Worm (Caenorhabditis elegans): ENCODE data around the gene F08G12.5.

DNA sequence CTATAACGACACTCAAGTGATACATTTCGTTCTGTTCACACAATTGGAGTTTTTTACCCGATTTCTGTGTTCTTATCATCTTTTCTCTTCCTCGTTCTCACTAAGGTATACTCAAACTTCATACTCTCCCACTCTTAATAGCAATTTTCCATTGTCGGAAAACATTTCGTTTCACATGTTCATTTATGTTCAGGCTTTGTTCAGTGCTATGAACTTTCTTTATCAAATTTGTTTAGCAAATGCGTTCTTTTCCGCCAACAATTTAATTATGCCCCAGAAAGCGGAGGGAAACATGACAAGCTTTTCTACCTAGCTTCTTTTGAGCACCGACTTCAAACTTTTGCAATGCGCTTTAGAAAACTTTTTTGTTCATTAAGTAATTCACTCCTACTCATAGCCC is 35.4 kb upstream of the F08G12.5 start:
- TF ChIP-seq attf-6 (GFP tag; IDR thresholded peaks at IDR 0.05) = no peak
- no peak for TF ChIP-seq ZK185.1 (tag; optimal IDR thresholded peaks at IDR 0.05; ENCODE audit: poor library complexity, severe bottlenecking)
- TF ChIP-seq unc-62 (GFP tag; optimal IDR thresholded peaks at IDR 0.05) = no peak
- TF ChIP-seq tbx-9 (tag; optimal IDR thresholded peaks at IDR 0.05; ENCODE audit: borderline replicate concordance) = no peak
- TF ChIP-seq ztf-18 (tag; optimal IDR thresholded peaks at IDR 0.05) = no peak
- TF ChIP-seq ztf-3 (GFP tag; optimal IDR thresholded peaks at IDR 0.05) = no peak
- TF ChIP-seq rpc-1 (optimal IDR thresholded peaks at IDR 0.05) = no peak
- TF ChIP-seq rpc-1 (tag; optimal IDR thresholded peaks at IDR 0.05) = no peak
- TF ChIP-seq lir-1 (GFP tag; conservative IDR thresholded peaks at IDR 0.05) = no peak
- no peak for TF ChIP-seq mel-28 (tag; optimal IDR thresholded peaks at IDR 0.05; ENCODE audit: borderline replicate concordance)
- TF ChIP-seq B0261.1 (tag; optimal IDR thresholded peaks at IDR 0.05) = no peak
- no peak for TF ChIP-seq fkh-3 (tag; optimal IDR thresholded peaks at IDR 0.05)
- no peak for TF ChIP-seq efl-1 (GFP tag; optimal IDR thresholded peaks at IDR 0.05)

Measured in whole organism, young adult.